Fruit fly (Drosophila melanogaster): Measurements from ENCODE around the gene CG33116.

Gene CG33116

dm6 chr2L:19517154-19517814 lies 16.0 kb upstream of the CG33116 start, which contains the start of gene Hasp (continued):
- TF ChIP-seq nom (GFP tag; optimal IDR thresholded peaks at IDR 0.05) (no peak), CG31365 (tag; optimal IDR thresholded peaks at IDR 0.05) (no peak), CG8924 (tag; optimal IDR thresholded peaks at IDR 0.05) (peak; percentile 9), hth (optimal IDR thresholded peaks at IDR 0.05) (no peak), Aef1 (GFP tag; IDR thresholded peaks at IDR 0.05) (0 out of 3 replicates have a peak, but pooled peaks have one; percentile 10), Gsc (GFP tag; IDR thresholded peaks at IDR 0.05) (no peak), Dref (GFP tag; IDR thresholded peaks at IDR 0.05) (peak; percentile 62), HLH3B (GFP tag; IDR thresholded peaks at IDR 0.05) (peak; percentile 45; the same call in 1 of the 2 replicates), unpg (GFP tag; optimal IDR thresholded peaks at IDR 0.05) (peak; percentile 66), fd102C (GFP tag; optimal IDR thresholded peaks at IDR 0.05) (no peak), Six4 (GFP tag; optimal IDR thresholded peaks at IDR 0.05) (peak; percentile 77), Atf3 (GFP tag; optimal IDR thresholded peaks at IDR 0.05) (no peak), shn (GFP tag; optimal IDR thresholded peaks at IDR 0.05) (no peak), fd3F (GFP tag; optimal IDR thresholded peaks at IDR 0.05) (no peak), CG15696 (tag; optimal IDR thresholded peaks at IDR 0.05) (no peak), corto (GFP tag; optimal IDR thresholded peaks at IDR 0.05) (no peak), CG10543 (GFP tag; optimal IDR thresholded peaks at IDR 0.05) (no peak), slp2 (GFP tag; optimal IDR thresholded peaks at IDR 0.05) (peak; percentile 31), pho (GFP tag; optimal IDR thresholded peaks at IDR 0.05) (no peak), sqz (GFP tag; optimal IDR thresholded peaks at IDR 0.05) (no peak), CG10209 (GFP tag; optimal IDR thresholded peaks at IDR 0.05) (peak; percentile 26), Dp (GFP tag; optimal IDR thresholded peaks at IDR 0.05) (peak; percentile 7), CG7372 (GFP tag; IDR thresholded peaks at IDR 0.05) (no peak), CG15073 (GFP tag; optimal IDR thresholded peaks at IDR 0.05) (no peak), bsh (GFP tag; optimal IDR thresholded peaks at IDR 0.05) (peak in 1 of 2 experiments; percentile 75), schlank (tag; optimal IDR thresholded peaks at IDR 0.05) (no peak), CG12071 (GFP tag; optimal IDR thresholded peaks at IDR 0.05) (no peak), Sry-δ (GFP tag; optimal IDR thresholded peaks at IDR 0.05) (no peak), gem (tag; optimal IDR thresholded peaks at IDR 0.05) (no peak), Scr (GFP tag; IDR thresholded peaks at IDR 0.05; ENCODE audit: partially characterized antibody) (peak; percentile 60), Optix (GFP tag; IDR thresholded peaks at IDR 0.05) (no peak), CG14441 (GFP tag; IDR thresholded peaks at IDR 0.05) (peak; percentile 53; the same call in 1 of the 2 replicates), Kr (GFP tag; optimal IDR thresholded peaks at IDR 0.05) (no peak), Pdp1 (GFP tag; optimal IDR thresholded peaks at IDR 0.05) (peak in 1 of 2 experiments; percentile 45), tup (GFP tag; optimal IDR thresholded peaks at IDR 0.05) (no peak), dmrt11E (tag; optimal IDR thresholded peaks at IDR 0.05) (no peak), hkb (optimal IDR thresholded peaks at IDR 0.05) (no peak), hkb (GFP tag; IDR thresholded peaks at IDR 0.05) (peak; percentile 52; the same call in 1 of the 2 replicates), ems (GFP tag; optimal IDR thresholded peaks at IDR 0.05) (peak; percentile 49), cato (GFP tag; optimal IDR thresholded peaks at IDR 0.05; ENCODE audit: borderline replicate concordance) (no peak), CG17385 (GFP tag; optimal IDR thresholded peaks at IDR 0.05) (peak; percentile 29), chm (GFP tag; IDR thresholded peaks at IDR 0.05) (no peak; the same call in 1 of the 2 replicates), trem (tag; optimal IDR thresholded peaks at IDR 0.05) (peak; percentile 33), Ets65A (GFP tag) (peak; percentile 92), CG12744 (GFP tag; optimal IDR thresholded peaks at IDR 0.05) (no peak), CG4707 (GFP tag; optimal IDR thresholded peaks at IDR 0.05) (peak; percentile 79), sob (GFP tag; IDR thresholded peaks at IDR 0.05) (peak; percentile 65), CG34224 (GFP tag; IDR thresholded peaks at IDR 0.05; ENCODE audit: partially characterized antibody) (peak; percentile 87), Oaz (GFP tag; IDR thresholded peaks at IDR 0.05) (no peak), CG1832 (GFP tag; optimal IDR thresholded peaks at IDR 0.05) (no peak)
